Worm (Caenorhabditis elegans): ENCODE measurements around the gene ekl-6.
A peak's percentile ranks its signal among the peaks of the same experiment; 100 is the strongest.

ekl-6 gene

ce11 chrIII:10085103-10085502, 20.9 kb downstream of the ekl-6 start, which contains the start of gene T16H12.13:
TSS of gene T16H12.13 (plus strand) at chrIII:10085403.
- TF ChIP-seq hnd-1 (tag; optimal IDR thresholded peaks at IDR 0.05) (no peak), ceh-36 (tag; optimal IDR thresholded peaks at IDR 0.05) (no peak), scrt-1 (GFP tag; IDR thresholded peaks at IDR 0.05) (no peak), ets-7 (tag; optimal IDR thresholded peaks at IDR 0.05) (no peak), hmbx-1 (tag; optimal IDR thresholded peaks at IDR 0.05) (no peak)

ce11 chrIII:10085574-10085973, 21.4 kb downstream of the ekl-6 start:
- no peak for TF ChIP-seq hmbx-1 (tag; optimal IDR thresholded peaks at IDR 0.05)
- no peak for TF ChIP-seq hnd-1 (tag; optimal IDR thresholded peaks at IDR 0.05)
- no peak for TF ChIP-seq aly-1 (tag; optimal IDR thresholded peaks at IDR 0.05)

ce11 chrIII:10085983-10086382, 21.8 kb downstream of the ekl-6 start, which contains the start of gene T16H12.2:
TSS of gene T16H12.2 (plus strand) at chrIII:10086283.
- no peak for TF ChIP-seq ceh-36 (tag; optimal IDR thresholded peaks at IDR 0.05)
- TF ChIP-seq scrt-1 (GFP tag; IDR thresholded peaks at IDR 0.05): no peak
- no peak for TF ChIP-seq pes-1 (GFP tag; IDR thresholded peaks at IDR 0.05)
- TF ChIP-seq flt-1 (GFP tag; IDR thresholded peaks at IDR 0.05): no peak
- no peak for TF ChIP-seq aly-1 (tag; optimal IDR thresholded peaks at IDR 0.05)
- TF ChIP-seq ama-1 (optimal IDR thresholded peaks at IDR 0.05): no peak
- TF ChIP-seq tra-4 (tag; optimal IDR thresholded peaks at IDR 0.05): no peak
- TF ChIP-seq hmbx-1 (tag; optimal IDR thresholded peaks at IDR 0.05): no peak
- no peak for TF ChIP-seq tbx-11 (GFP tag; IDR thresholded peaks at IDR 0.05)
- no peak for TF ChIP-seq sea-1 (GFP tag; conservative IDR thresholded peaks at IDR 0.05)
- no peak for TF ChIP-seq B0310.2 (tag; optimal IDR thresholded peaks at IDR 0.05)
- TF ChIP-seq hmg-4 (GFP tag; optimal IDR thresholded peaks at IDR 0.05): no peak
- TF ChIP-seq hnd-1 (tag; optimal IDR thresholded peaks at IDR 0.05): no peak
- TF ChIP-seq F13C5.2 (tag; optimal IDR thresholded peaks at IDR 0.05): no peak

ce11 chrIII:10088508-10088981, 24.3 kb downstream of the ekl-6 start, which contains the start of gene hal-2:
TSS of gene hal-2 (minus strand) at chrIII:10088931.
- TF ChIP-seq flt-1 (GFP tag; IDR thresholded peaks at IDR 0.05): no peak
- no peak for TF ChIP-seq hmg-4 (GFP tag; optimal IDR thresholded peaks at IDR 0.05)
- no peak for TF ChIP-seq F13C5.2 (tag; optimal IDR thresholded peaks at IDR 0.05)
- no peak for TF ChIP-seq tbx-11 (GFP tag; IDR thresholded peaks at IDR 0.05)
- TF ChIP-seq aly-1 (tag; optimal IDR thresholded peaks at IDR 0.05): no peak
- TF ChIP-seq hnd-1 (tag; optimal IDR thresholded peaks at IDR 0.05): no peak
- TF ChIP-seq ama-1 (optimal IDR thresholded peaks at IDR 0.05): no peak
- TF ChIP-seq pes-1 (GFP tag; IDR thresholded peaks at IDR 0.05): no peak
- TF ChIP-seq ceh-36 (tag; optimal IDR thresholded peaks at IDR 0.05): no peak
- no peak for TF ChIP-seq scrt-1 (GFP tag; IDR thresholded peaks at IDR 0.05)
- no peak for TF ChIP-seq ceh-13 (GFP tag; optimal IDR thresholded peaks at IDR 0.05)
- TF ChIP-seq ets-7 (tag; optimal IDR thresholded peaks at IDR 0.05): no peak
- TF ChIP-seq B0310.2 (tag; optimal IDR thresholded peaks at IDR 0.05): no peak
- TF ChIP-seq sea-1 (GFP tag; conservative IDR thresholded peaks at IDR 0.05): no peak
- TF ChIP-seq hmbx-1 (tag; optimal IDR thresholded peaks at IDR 0.05): no peak
- TF ChIP-seq tbx-37 (GFP tag; conservative IDR thresholded peaks at IDR 0.05): no peak
- TF ChIP-seq tra-4 (tag; optimal IDR thresholded peaks at IDR 0.05): no peak

- no peak for TF ChIP-seq ceh-36 (tag; optimal IDR thresholded peaks at IDR 0.05)
- no peak for TF ChIP-seq hnd-1 (tag; optimal IDR thresholded peaks at IDR 0.05)
- TF ChIP-seq sea-1 (GFP tag; conservative IDR thresholded peaks at IDR 0.05): no peak
- no peak for TF ChIP-seq tra-4 (tag; optimal IDR thresholded peaks at IDR 0.05)
- TF ChIP-seq ama-1 (optimal IDR thresholded peaks at IDR 0.05): no peak
- TF ChIP-seq F13C5.2 (tag; optimal IDR thresholded peaks at IDR 0.05): no peak
- TF ChIP-seq hmg-4 (GFP tag; optimal IDR thresholded peaks at IDR 0.05): no peak
- TF ChIP-seq hmbx-1 (tag; optimal IDR thresholded peaks at IDR 0.05): no peak
- TF ChIP-seq tbx-37 (GFP tag; conservative IDR thresholded peaks at IDR 0.05): no peak
- no peak for TF ChIP-seq flt-1 (GFP tag; IDR thresholded peaks at IDR 0.05)
- no peak for TF ChIP-seq scrt-1 (GFP tag; IDR thresholded peaks at IDR 0.05)
- TF ChIP-seq aly-1 (tag; optimal IDR thresholded peaks at IDR 0.05): no peak
- no peak for TF ChIP-seq pes-1 (GFP tag; IDR thresholded peaks at IDR 0.05)
- TF ChIP-seq tbx-11 (GFP tag; IDR thresholded peaks at IDR 0.05): no peak
- no peak for TF ChIP-seq B0310.2 (tag; optimal IDR thresholded peaks at IDR 0.05)
- TF ChIP-seq ceh-13 (GFP tag; optimal IDR thresholded peaks at IDR 0.05): no peak
- TF ChIP-seq ets-7 (tag; optimal IDR thresholded peaks at IDR 0.05): no peak
These were observed 26.5 kb downstream of the ekl-6 start, which contains the start of gene gtf-2H2C for ce11 chrIII:10090685-10091084. TSS of gene gtf-2H2C (minus strand) at chrIII:10090785.

ce11 chrIII:10093093-10093492, 28.9 kb downstream of the ekl-6 start:
- no peak for TF ChIP-seq ceh-13 (GFP tag; optimal IDR thresholded peaks at IDR 0.05)
- TF ChIP-seq tra-4 (tag; optimal IDR thresholded peaks at IDR 0.05): no peak
- no peak for TF ChIP-seq tbx-11 (GFP tag; IDR thresholded peaks at IDR 0.05)
- TF ChIP-seq flt-1 (GFP tag; IDR thresholded peaks at IDR 0.05): no peak
- no peak for TF ChIP-seq aly-1 (tag; optimal IDR thresholded peaks at IDR 0.05)
- TF ChIP-seq scrt-1 (GFP tag; IDR thresholded peaks at IDR 0.05): no peak
- TF ChIP-seq hnd-1 (tag; optimal IDR thresholded peaks at IDR 0.05): no peak
- no peak for TF ChIP-seq sea-1 (GFP tag; conservative IDR thresholded peaks at IDR 0.05)
- TF ChIP-seq B0310.2 (tag; optimal IDR thresholded peaks at IDR 0.05): no peak
- TF ChIP-seq hmbx-1 (tag; optimal IDR thresholded peaks at IDR 0.05): no peak
- TF ChIP-seq tbx-37 (GFP tag; conservative IDR thresholded peaks at IDR 0.05): no peak
- no peak for TF ChIP-seq F13C5.2 (tag; optimal IDR thresholded peaks at IDR 0.05)
- no peak for TF ChIP-seq ceh-36 (tag; optimal IDR thresholded peaks at IDR 0.05)

ce11 chrIII:10094538-10094937, 30.3 kb downstream of the ekl-6 start:
- TF ChIP-seq F13C5.2 (tag; optimal IDR thresholded peaks at IDR 0.05): peak; percentile 23
- TF ChIP-seq ceh-13 (GFP tag; optimal IDR thresholded peaks at IDR 0.05): no peak
- peak; percentile 91 for TF ChIP-seq hmg-4 (GFP tag; optimal IDR thresholded peaks at IDR 0.05)
- TF ChIP-seq sea-1 (GFP tag; conservative IDR thresholded peaks at IDR 0.05): no peak
- peak; percentile 52 for TF ChIP-seq aly-1 (tag; optimal IDR thresholded peaks at IDR 0.05)
- no peak for TF ChIP-seq ets-7 (tag; optimal IDR thresholded peaks at IDR 0.05)
- TF ChIP-seq ama-1 (optimal IDR thresholded peaks at IDR 0.05): no peak
- peak; percentile 43 for TF ChIP-seq ceh-36 (tag; optimal IDR thresholded peaks at IDR 0.05)
- TF ChIP-seq B0310.2 (tag; optimal IDR thresholded peaks at IDR 0.05): no peak
- TF ChIP-seq pes-1 (GFP tag; IDR thresholded peaks at IDR 0.05): no peak
